Worm (Caenorhabditis elegans) whole organism, late embryonic: ENCODE results near the gene gtf-2H2C.

Source experiments
- C38D4.7 ChIP-seq: fragments of 200-800 bp; sonication (Bioruptor generic); optimal IDR thresholded peaks from 2 replicates; lab custom pipeline; 2018; ENCODE audit warnings: mild to moderate bottlenecking, missing genetic modification characterization, moderate library complexity, missing compliant biosample characterization
- K02D7.2 ChIP-seq: sonication (generic microtip); optimal IDR thresholded peaks from 2 replicates; lab custom pipeline; 2017; ENCODE audit warnings: mild to moderate bottlenecking, missing genetic modification characterization, missing compliant biosample characterization
- K09A11.1 ChIP-seq: sonication (generic microtip); optimal IDR thresholded peaks from 2 replicates; lab custom pipeline; 2017; ENCODE audit warnings: antibody characterized with exemption, mild to moderate bottlenecking, missing genetic modification characterization, missing compliant biosample characterization; ENCODE audit not compliant: insufficient read depth
- T23F11.4 ChIP-seq: fragments of 200-800 bp; sonication (Bioruptor generic); optimal IDR thresholded peaks from 2 replicates; lab custom pipeline; 2018; ENCODE audit warnings: mild to moderate bottlenecking, missing genetic modification characterization, missing compliant biosample characterization
- ama-1 ChIP-seq: fragments of 150-350 bp; optimal IDR thresholded peaks from 2 replicates; lab custom pipeline; 2014
- ceh-30 ChIP-seq: fragments of 150-350 bp; optimal IDR thresholded peaks from 2 replicates; lab custom pipeline; 2014; ENCODE audit warnings: missing biosample characterization, missing genetic modification characterization
- ceh-45 ChIP-seq: fragments of 200-800 bp; sonication (Bioruptor generic); IDR thresholded peaks from 2 replicates; pipeline ENCODE4 v1.3.6; 2022; ENCODE audit warnings: missing genetic modification reagents, missing genetic modification characterization, missing compliant biosample characterization
- che-1 ChIP-seq: sonication (generic microtip); optimal IDR thresholded peaks from 2 replicates; lab custom pipeline; 2016; ENCODE audit warnings: mild to moderate bottlenecking, missing genetic modification characterization, missing compliant biosample characterization
- dmd-4 ChIP-seq: sonication (generic microtip); optimal IDR thresholded peaks from 2 replicates; lab custom pipeline; 2016; ENCODE audit warnings: borderline replicate concordance, missing genetic modification characterization, missing compliant biosample characterization
- dve-1 ChIP-seq: sonication (generic microtip); optimal IDR thresholded peaks from 2 replicates; lab custom pipeline; 2017; ENCODE audit warnings: antibody characterized with exemption, mild to moderate bottlenecking, missing genetic modification characterization, missing compliant biosample characterization
- elt-2 ChIP-seq: sonication (generic microtip); optimal IDR thresholded peaks from 2 replicates; lab custom pipeline; 2016; ENCODE audit warnings: missing genetic modification reagents, missing genetic modification characterization, missing compliant biosample characterization
- elt-4 ChIP-seq: sonication (generic microtip); optimal IDR thresholded peaks from 2 replicates; lab custom pipeline; 2016; ENCODE audit warnings: missing genetic modification characterization, missing compliant biosample characterization
- eyg-1 ChIP-seq: sonication (generic microtip); optimal IDR thresholded peaks from 2 replicates; lab custom pipeline; 2016; ENCODE audit warnings: missing genotype, missing genetic modification characterization, missing compliant biosample characterization
- fkh-6 ChIP-seq: sonication (generic microtip); optimal IDR thresholded peaks from 2 replicates; lab custom pipeline; 2016; ENCODE audit warnings: missing genetic modification characterization, missing compliant biosample characterization
- gmeb-2 ChIP-seq: sonication (generic microtip); optimal IDR thresholded peaks from 2 replicates; lab custom pipeline; 2016; ENCODE audit warnings: missing genetic modification characterization, inconsistent platforms, missing compliant biosample characterization
- hlh-15 ChIP-seq: sonication (generic microtip); optimal IDR thresholded peaks from 2 replicates; lab custom pipeline; 2016; ENCODE audit warnings: missing genetic modification characterization, missing compliant biosample characterization
- hlh-8 ChIP-seq: sonication (generic microtip); optimal IDR thresholded peaks from 2 replicates; lab custom pipeline; 2016; ENCODE audit warnings: missing genotype, missing genetic modification characterization, missing compliant biosample characterization
- lin-11 ChIP-seq: fragments of 200-800 bp; sonication (Bioruptor generic); optimal IDR thresholded peaks from 2 replicates; lab custom pipeline; 2018; ENCODE audit warnings: mild to moderate bottlenecking, missing genetic modification characterization, missing compliant biosample characterization
- nfya-1 ChIP-seq: sonication (generic microtip); optimal IDR thresholded peaks from 2 replicates; lab custom pipeline; 2017; ENCODE audit warnings: missing genetic modification characterization, mild to moderate bottlenecking, missing compliant biosample characterization, antibody characterized with exemption, moderate library complexity
- nhr-232 ChIP-seq: sonication (generic microtip); optimal IDR thresholded peaks from 2 replicates; lab custom pipeline; 2016; ENCODE audit warnings: missing genetic modification characterization, missing compliant biosample characterization
- pag-3 ChIP-seq: sonication (generic microtip); optimal IDR thresholded peaks from 2 replicates; lab custom pipeline; 2016; ENCODE audit warnings: missing compliant biosample characterization, missing genetic modification characterization, borderline replicate concordance
- pax-1 ChIP-seq: fragments of 150-350 bp; optimal IDR thresholded peaks from 2 replicates; lab custom pipeline; 2014; ENCODE audit warnings: missing biosample characterization, missing genetic modification characterization
- pros-1 ChIP-seq: fragments of 150-350 bp; optimal IDR thresholded peaks from 2 replicates; lab custom pipeline; 2014; ENCODE audit warnings: missing biosample characterization, missing genetic modification reagents, missing genetic modification characterization
- ref-2 ChIP-seq: sonication (generic microtip); optimal IDR thresholded peaks from 2 replicates; lab custom pipeline; 2016; ENCODE audit warnings: missing genetic modification characterization, missing compliant biosample characterization
- sox-2 ChIP-seq: fragments of 200-800 bp; sonication (Bioruptor generic); IDR thresholded peaks from 2 replicates; pipeline ENCODE4 v1.3.6; 2022; ENCODE audit warnings: missing genetic modification reagents, missing genetic modification characterization, missing compliant biosample characterization
- sox-4 ChIP-seq: sonication (generic microtip); optimal IDR thresholded peaks from 2 replicates; lab custom pipeline; 2017; ENCODE audit warnings: mild to moderate bottlenecking, missing genetic modification characterization, inconsistent platforms, missing compliant biosample characterization
- tbx-7 ChIP-seq: sonication (generic microtip); optimal IDR thresholded peaks from 2 replicates; lab custom pipeline; 2016; ENCODE audit warnings: missing genotype, missing genetic modification characterization, missing compliant biosample characterization
- unc-55 ChIP-seq: sonication (generic microtip); optimal IDR thresholded peaks from 2 replicates; lab custom pipeline; 2017; ENCODE audit warnings: missing biosample characterization, missing genetic modification reagents, missing genetic modification characterization
- zip-5 ChIP-seq: sonication (generic microtip); optimal IDR thresholded peaks from 2 replicates; lab custom pipeline; 2016; ENCODE audit warnings: missing genetic modification characterization, missing compliant biosample characterization
- ztf-16 ChIP-seq: sonication (generic microtip); optimal IDR thresholded peaks from 2 replicates; lab custom pipeline; 2017; ENCODE audit warnings: missing genetic modification characterization, missing compliant biosample characterization

The gtf-2H2C gene

DNA sequence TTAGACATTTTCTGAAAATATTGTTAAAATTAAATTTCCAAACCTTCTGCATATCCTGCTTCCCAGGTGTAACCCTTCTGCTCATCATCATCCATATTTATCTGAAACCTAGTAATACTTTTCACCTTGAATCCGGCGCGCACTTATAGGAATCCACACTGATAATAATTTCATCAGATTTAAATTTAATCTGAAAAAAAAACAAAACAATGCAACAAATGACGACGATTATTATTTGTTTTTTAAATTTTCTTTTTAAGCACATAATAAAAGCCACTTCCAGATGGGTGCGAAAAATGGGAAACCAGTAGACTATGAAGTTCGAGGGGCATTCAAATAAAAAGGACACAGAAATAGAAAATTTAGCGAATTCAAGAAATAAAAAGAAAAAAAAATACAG lies at the start of gene gtf-2H2C:
Gene gtf-2H2C (minus strand): TSS at position 101 of the 400 bp plus-strand sequence.
- no peak for TF ChIP-seq sox-4 (tag; lab: Kevin White, UChicago)
- no peak for TF ChIP-seq che-1 (tag; lab: Kevin White, UChicago)
- TF ChIP-seq lin-11 (tag; lab: Kevin White, UChicago): no peak
- TF ChIP-seq pros-1: no peak
- TF ChIP-seq gmeb-2: no peak
- TF ChIP-seq K02D7.2: no peak
- no peak for TF ChIP-seq pag-3 (tag; lab: Kevin White, UChicago)
- TF ChIP-seq hlh-15 (tag; lab: Kevin White, UChicago): no peak

DNA sequence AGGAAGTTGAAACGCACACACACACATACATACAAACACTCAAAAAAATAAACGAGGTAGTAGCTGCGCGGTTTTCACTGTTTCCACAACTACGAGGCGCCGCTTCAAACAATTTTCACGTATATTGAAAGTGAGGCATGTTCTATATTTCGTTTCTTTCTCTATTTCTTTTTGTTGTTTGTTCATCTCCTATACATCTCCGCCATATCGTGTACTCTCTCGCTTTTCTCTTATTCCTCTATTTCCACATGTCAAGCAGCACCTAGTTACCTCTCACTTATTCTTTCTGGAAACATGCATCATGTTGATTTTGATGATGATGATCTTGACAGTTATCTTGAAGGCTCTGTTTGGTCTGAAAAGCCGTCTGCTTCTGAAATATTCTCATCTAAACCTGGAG lies 46.2 kb upstream of the gtf-2H2C start, which contains the start of gene ZK1128.7:
Gene ZK1128.7 (plus strand): TSS at position 229 of the 400 bp plus-strand sequence.
- TF ChIP-seq ceh-45 (GFP tag; lab: Robert Waterston, UW) (no peak), ceh-30 (no peak), nfya-1 (tag; lab: Kevin White, UChicago) (no peak), unc-55 (GFP tag; lab: Kevin White, UChicago) (peak; percentile 9), elt-2 (tag; lab: Kevin White, UChicago) (no peak)

DNA sequence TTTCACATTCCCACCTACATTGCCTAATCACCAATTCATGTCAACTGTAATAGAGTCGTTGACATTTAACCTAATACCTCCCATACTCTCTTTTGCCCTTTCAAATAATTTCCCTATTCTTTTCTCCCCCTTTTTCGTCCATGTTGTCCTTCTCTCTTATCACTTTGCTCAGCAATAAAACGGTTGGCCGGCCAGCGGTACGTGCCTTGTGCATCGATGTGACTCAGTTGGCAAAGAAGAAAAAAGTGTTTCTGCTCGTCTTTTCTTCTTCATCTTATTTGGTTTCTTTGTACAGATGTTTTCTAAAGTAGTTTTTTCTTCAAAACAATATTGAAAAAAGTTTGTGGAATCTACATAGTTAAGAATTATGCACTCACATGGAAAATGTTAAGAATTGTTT lies 43.9 kb upstream of the gtf-2H2C start:
- TF ChIP-seq sox-2 (no peak), ztf-16 (tag; lab: Kevin White, UChicago) (no peak), fkh-6 (tag; lab: Kevin White, UChicago) (no peak), hlh-8 (no peak), tbx-7 (tag; lab: Kevin White, UChicago) (no peak)

DNA sequence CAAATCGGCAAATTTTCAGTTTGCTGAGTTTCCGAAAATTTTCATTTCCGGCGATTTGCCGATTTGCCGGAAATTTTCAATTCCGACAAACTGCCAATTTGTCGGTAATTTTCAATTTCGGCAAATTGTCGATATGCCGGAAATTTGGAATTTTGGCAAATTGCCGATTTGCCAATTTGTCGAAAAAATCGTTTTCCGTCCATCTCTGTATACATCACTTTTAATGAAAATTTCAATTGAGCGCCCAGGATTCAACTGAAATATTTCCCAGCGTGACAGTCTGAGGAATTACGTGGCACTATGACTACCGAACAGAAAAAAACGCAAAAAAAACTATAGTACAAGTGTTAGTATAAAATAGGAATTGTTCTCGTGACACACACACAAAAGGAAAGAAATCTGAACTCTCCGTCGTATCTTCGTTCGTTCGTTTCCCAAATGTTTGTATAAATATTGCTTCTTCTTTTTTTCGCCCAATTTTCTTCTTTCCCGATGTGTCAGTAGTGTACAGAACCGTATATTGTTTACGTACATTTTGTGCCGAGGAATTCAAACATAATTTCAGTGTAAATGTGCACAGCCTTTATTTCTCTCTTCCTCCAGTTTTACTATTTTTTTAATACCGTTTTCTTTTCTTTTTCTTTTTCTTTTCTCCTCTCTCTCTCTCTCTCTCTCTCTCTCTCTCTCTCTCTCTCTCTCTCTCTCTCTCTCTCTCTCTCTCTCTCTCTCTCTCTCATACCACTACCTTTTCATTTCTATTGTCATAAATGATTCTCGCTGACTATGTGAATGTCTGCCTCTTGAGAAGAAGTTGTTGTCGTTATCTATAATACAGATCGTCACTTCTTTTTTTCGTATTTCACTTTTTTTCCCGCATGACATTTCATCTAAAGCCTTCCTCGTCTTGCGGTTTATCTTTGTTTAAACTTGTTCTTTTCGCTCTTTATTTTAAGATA lies 42.2 kb upstream of the gtf-2H2C start:
- TF ChIP-seq dve-1 (tag; lab: Kevin White, UChicago) (peak; percentile 15), nfya-1 (tag; lab: Kevin White, UChicago) (no peak)

DNA sequence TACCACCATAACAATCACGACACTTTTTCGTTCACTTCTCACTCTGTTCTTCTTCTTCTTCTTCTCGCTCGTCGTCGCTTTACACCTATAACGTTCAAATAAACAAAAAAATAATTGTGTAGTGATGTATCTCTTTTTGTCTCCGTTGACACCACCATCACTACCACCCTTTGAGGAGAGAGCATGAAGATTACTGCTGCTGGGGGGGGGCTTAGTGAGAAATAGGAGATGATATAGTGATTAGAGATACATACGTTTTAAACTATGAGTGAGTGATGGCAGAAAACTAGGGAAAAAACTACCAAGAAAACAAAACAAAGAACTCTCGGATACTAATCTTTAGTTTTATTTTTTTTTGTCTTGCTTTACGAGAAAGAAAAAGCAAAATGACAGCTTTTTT lies 35.8 kb upstream of the gtf-2H2C start:
- TF ChIP-seq pax-1 (tag; lab: Kevin White, UChicago) (no peak), dve-1 (tag; lab: Kevin White, UChicago) (no peak), T23F11.4 (GFP tag; lab: Kevin White, UChicago) (no peak), eyg-1 (tag; lab: Kevin White, UChicago) (no peak), ama-1 (no peak), ref-2 (tag; lab: Kevin White, UChicago) (no peak), dmd-4 (tag; lab: Kevin White, UChicago) (no peak), hlh-15 (tag; lab: Kevin White, UChicago) (no peak), C38D4.7 (GFP tag; lab: Kevin White, UChicago) (no peak), nhr-232 (tag; lab: Kevin White, UChicago) (no peak), zip-5 (tag; lab: Kevin White, UChicago) (no peak), tbx-7 (tag; lab: Kevin White, UChicago) (no peak), K09A11.1 (tag; lab: Kevin White, UChicago) (no peak), elt-4 (tag; lab: Kevin White, UChicago) (no peak)
- TF ChIP-seq, all 69 proteins: peak for 0
